Fruit fly (Drosophila melanogaster) whole organism, embryonic: ENCODE data around the gene Or23a.

ENCODE experiments used
- ATbp ChIP-seq: fragments of 200-800 bp; sonication (Bioruptor generic); optimal IDR thresholded peaks from 2 replicates; lab custom pipeline; 2017; ENCODE audit warnings: missing biosample characterization, mild to moderate bottlenecking, missing genetic modification characterization, missing genetic modification reagents
- Atf6 ChIP-seq: fragments of 200-800 bp; sonication (Bioruptor generic); IDR thresholded peaks from 2 replicates; pipeline ENCODE4 v1.3.6; 2022; ENCODE audit warnings: missing biosample characterization, missing genetic modification characterization
- CG6254 ChIP-seq: fragments of 200-800 bp; sonication (Bioruptor generic); optimal IDR thresholded peaks from 3 replicates; lab custom pipeline; 2017; ENCODE audit warnings: mild to moderate bottlenecking, missing biosample characterization, missing genetic modification reagents, missing genetic modification characterization
- tup ChIP-seq: fragments of 200-800 bp; sonication (Bioruptor generic); optimal IDR thresholded peaks from 2 replicates; lab custom pipeline; 2016; ENCODE audit warnings: missing biosample characterization, mild to moderate bottlenecking, missing genetic modification characterization, moderate library complexity

DNA sequence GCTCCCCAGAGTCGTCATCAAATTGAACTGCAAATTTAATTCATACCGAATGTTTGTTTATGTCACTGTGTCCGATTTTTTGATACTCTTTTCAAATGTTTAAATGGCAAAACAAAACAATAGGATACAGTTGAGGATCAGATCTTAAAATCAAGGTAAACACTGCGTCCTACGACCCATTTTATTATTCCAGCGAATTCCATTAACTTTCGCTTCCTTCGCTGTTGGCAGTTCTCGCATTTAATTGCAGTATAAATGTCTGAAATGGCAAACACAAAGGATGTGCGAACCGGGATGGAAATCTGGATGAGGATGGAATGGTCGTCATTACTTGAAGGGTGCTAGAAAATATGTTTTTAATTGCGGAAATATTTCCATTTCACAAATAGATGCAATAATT, 1.5 kb upstream of the Or23a start, which contains the start of gene CG33125:
- TF ChIP-seq Atf6 (no peak), ATbp (GFP tag; lab: Kevin White, UChicago) (no peak), tup (GFP tag; lab: Kevin White, UChicago) (no peak), CG6254 (no peak)
